Fruit fly (Drosophila melanogaster): Measurements from ENCODE around the gene Phf7.

Phf7 gene

dm6 chrX:20173464-20173995, 7.9 kb upstream of the Phf7 start, which contains the start of gene AnxB10 (continued):
- no peak for TF ChIP-seq prd (optimal IDR thresholded peaks at IDR 0.05)
- TF ChIP-seq prd (GFP tag; IDR thresholded peaks at IDR 0.05): peak; percentile 44; the same call in 2 of the 3 replicates
- no peak for TF ChIP-seq fru (optimal IDR thresholded peaks at IDR 0.05)
- TF ChIP-seq CG12155 (GFP tag; optimal IDR thresholded peaks at IDR 0.05): peak; percentile 43
- no peak for TF ChIP-seq CG10565 (GFP tag; optimal IDR thresholded peaks at IDR 0.05)
- peak; percentile 62 for TF ChIP-seq Hsf (GFP tag; optimal IDR thresholded peaks at IDR 0.05)
- TF ChIP-seq wor (GFP tag; IDR thresholded peaks at IDR 0.05): peak; percentile 29; the same call in 1 of the 2 replicates
- TF ChIP-seq Ravus (GFP tag; IDR thresholded peaks at IDR 0.05): peak; percentile 28
- no peak for TF ChIP-seq shn (GFP tag; optimal IDR thresholded peaks at IDR 0.05)
- TF ChIP-seq CG1233 (GFP tag; optimal IDR thresholded peaks at IDR 0.05): peak; percentile 57
- peak; percentile 68; the same call in 1 of the 3 replicates for TF ChIP-seq CG11093 (GFP tag; IDR thresholded peaks at IDR 0.05)
- no peak for TF ChIP-seq CG3407 (GFP tag; optimal IDR thresholded peaks at IDR 0.05)
- TF ChIP-seq CG10267 (tag; optimal IDR thresholded peaks at IDR 0.05): peak; percentile 46
- TF ChIP-seq NC2β (GFP tag; optimal IDR thresholded peaks at IDR 0.05): peak; percentile 8
- TF ChIP-seq CG14710 (tag; optimal IDR thresholded peaks at IDR 0.05): peak; percentile 39
- peak; percentile 31 for TF ChIP-seq bab2 (GFP tag; optimal IDR thresholded peaks at IDR 0.05)
- TF ChIP-seq zf30C (GFP tag; optimal IDR thresholded peaks at IDR 0.05): no peak
- TF ChIP-seq CG7357 (GFP tag; IDR thresholded peaks at IDR 0.05): peak; percentile 68; the same call in 2 of the 3 replicates
- no peak for TF ChIP-seq Spps (tag; optimal IDR thresholded peaks at IDR 0.05)
- TF ChIP-seq CG11723 (GFP tag; optimal IDR thresholded peaks at IDR 0.05): peak; percentile 26
- TF ChIP-seq bowl (GFP tag; IDR thresholded peaks at IDR 0.05): peak; percentile 61; the same call in 1 of the 2 replicates
- TF ChIP-seq CG11696 (GFP tag; IDR thresholded peaks at IDR 0.05): no peak
- no peak for TF ChIP-seq CG34224 (GFP tag; IDR thresholded peaks at IDR 0.05; ENCODE audit: partially characterized antibody)
- no peak for TF ChIP-seq cg (GFP tag; optimal IDR thresholded peaks at IDR 0.05)
- TF ChIP-seq CG1603 (tag; optimal IDR thresholded peaks at IDR 0.05): no peak
- TF ChIP-seq CG13296 (GFP tag; optimal IDR thresholded peaks at IDR 0.05): peak; percentile 74
- TF ChIP-seq ase (GFP tag; IDR thresholded peaks at IDR 0.05): no peak
- TF ChIP-seq CG7786 (GFP tag; optimal IDR thresholded peaks at IDR 0.05): no peak
- peak; percentile 64 for TF ChIP-seq CG31441 (GFP tag; IDR thresholded peaks at IDR 0.05)
- TF ChIP-seq CG10366 (GFP tag; IDR thresholded peaks at IDR 0.05): peak; percentile 12; the same call in 1 of the 2 replicates
- TF ChIP-seq dysf (GFP tag; IDR thresholded peaks at IDR 0.05): peak; percentile 73
- TF ChIP-seq CG6813 (GFP tag; optimal IDR thresholded peaks at IDR 0.05): peak; percentile 58
- 0 out of 2 replicates have a peak, but pooled peaks have one; percentile 24 for TF ChIP-seq CG43689 (GFP tag; IDR thresholded peaks at IDR 0.05)
- 0 out of 2 replicates have a peak, but pooled peaks have one; percentile 25 for TF ChIP-seq CG14014 (GFP tag; IDR thresholded peaks at IDR 0.05)
- TF ChIP-seq eyg (GFP tag; optimal IDR thresholded peaks at IDR 0.05): no peak
- TF ChIP-seq CG2116 (GFP tag; optimal IDR thresholded peaks at IDR 0.05): no peak
- TF ChIP-seq danr (GFP tag; IDR thresholded peaks at IDR 0.05): no peak
- no peak for TF ChIP-seq CG2129 (GFP tag; IDR thresholded peaks at IDR 0.05; ENCODE audit: partially characterized antibody)
- TF ChIP-seq Med (GFP tag): peak; percentile 84
- TF ChIP-seq CG32772 (GFP tag; IDR thresholded peaks at IDR 0.05): 0 out of 2 replicates have a peak, but pooled peaks have one; percentile 25
- TF ChIP-seq yki (optimal IDR thresholded peaks at IDR 0.05): no peak
- TF ChIP-seq bsh (GFP tag; optimal IDR thresholded peaks at IDR 0.05): peak; percentile 53 to 83
- TF ChIP-seq jigr1 (GFP tag; IDR thresholded peaks at IDR 0.05): peak; percentile 40; the same call in 2 of the 3 replicates
- TF ChIP-seq pho (GFP tag; optimal IDR thresholded peaks at IDR 0.05): no peak
- TF ChIP-seq dmrt99B (tag; optimal IDR thresholded peaks at IDR 0.05): peak; percentile 79
- TF ChIP-seq sc (optimal IDR thresholded peaks at IDR 0.05): no peak
- peak; percentile 20 for TF ChIP-seq sc (GFP tag; optimal IDR thresholded peaks at IDR 0.05)
- peak; percentile 3 for TF ChIP-seq CG3163 (GFP tag; optimal IDR thresholded peaks at IDR 0.05)
- no peak for TF ChIP-seq Hmr (GFP tag; optimal IDR thresholded peaks at IDR 0.05)
- no peak for TF ChIP-seq Opbp (GFP tag; IDR thresholded peaks at IDR 0.05; ENCODE audit: partially characterized antibody)
- peak; percentile 43 for TF ChIP-seq onecut (GFP tag; IDR thresholded peaks at IDR 0.05)
- TF ChIP-seq Hmx (GFP tag; optimal IDR thresholded peaks at IDR 0.05): no peak
